Worm (Caenorhabditis elegans): ENCODE results near the gene srab-24.

The srab-24 gene

DNA sequence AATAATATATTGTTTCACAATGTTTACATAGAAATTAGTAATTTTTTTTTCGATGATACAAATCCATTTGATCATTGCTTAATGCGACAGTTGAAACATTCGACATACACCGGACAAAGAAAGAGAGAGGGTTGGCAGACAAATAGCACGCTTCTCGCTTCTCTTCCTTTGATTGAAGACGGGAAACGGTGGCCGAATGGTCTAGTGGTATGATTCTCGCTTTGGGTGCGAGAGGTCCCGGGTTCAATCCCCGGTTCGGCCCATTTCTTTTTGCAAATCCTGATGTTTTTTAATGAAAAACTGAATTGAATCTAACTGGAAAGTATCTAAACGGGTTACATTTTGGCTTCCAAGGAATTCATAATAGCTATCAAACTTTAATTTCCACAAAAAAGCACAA, 25.1 kb downstream of the srab-24 start (continued):
- TF ChIP-seq C16A3.4 (tag; optimal IDR thresholded peaks at IDR 0.05) (peak; percentile 55), pax-3 (tag; optimal IDR thresholded peaks at IDR 0.05) (no peak), grh-1 (GFP tag; IDR thresholded peaks at IDR 0.05) (no peak), snu-23 (GFP tag; optimal IDR thresholded peaks at IDR 0.05) (peak; percentile 66), sup-37 (GFP tag; optimal IDR thresholded peaks at IDR 0.05) (no peak), tlp-1 (tag; optimal IDR thresholded peaks at IDR 0.05) (no peak), lin-15B (tag; optimal IDR thresholded peaks at IDR 0.05) (no peak), elt-3 (tag; optimal IDR thresholded peaks at IDR 0.05) (no peak), tbx-2 (tag; optimal IDR thresholded peaks at IDR 0.05) (no peak), aha-1 (tag; optimal IDR thresholded peaks at IDR 0.05) (no peak), lin-35 (GFP tag; optimal IDR thresholded peaks at IDR 0.05) (peak; percentile 18 to 68), nhr-76 (tag; optimal IDR thresholded peaks at IDR 0.05) (no peak), aly-2 (tag; optimal IDR thresholded peaks at IDR 0.05) (no peak), sox-4 (tag; optimal IDR thresholded peaks at IDR 0.05) (no peak), dpl-1 (GFP tag; optimal IDR thresholded peaks at IDR 0.05) (peak in 1 of 3 experiments; percentile 25), lin-39 (tag; optimal IDR thresholded peaks at IDR 0.05) (no peak), fkh-4 (tag; optimal IDR thresholded peaks at IDR 0.05; ENCODE audit: borderline replicate concordance) (no peak), xbp-1 (tag; optimal IDR thresholded peaks at IDR 0.05) (no peak), nhr-237 (tag; optimal IDR thresholded peaks at IDR 0.05) (no peak), pag-3 (tag; optimal IDR thresholded peaks at IDR 0.05; ENCODE audit: borderline replicate concordance, insufficient read depth) (no peak), mab-9 (GFP tag; IDR thresholded peaks at IDR 0.05) (no peak), ztf-11 (tag; optimal IDR thresholded peaks at IDR 0.05) (no peak), ets-5 (GFP tag; IDR thresholded peaks at IDR 0.05) (no peak), isw-1 (GFP tag; IDR thresholded peaks at IDR 0.05) (no peak), mep-1 (tag; optimal IDR thresholded peaks at IDR 0.05) (peak; percentile 29), ces-1 (GFP tag; optimal IDR thresholded peaks at IDR 0.05) (no peak), fkh-8 (tag; optimal IDR thresholded peaks at IDR 0.05) (no peak), vab-15 (tag; optimal IDR thresholded peaks at IDR 0.05) (no peak), efl-1 (optimal IDR thresholded peaks at IDR 0.05) (peak; percentile 10 to 38), efl-1 (GFP tag; optimal IDR thresholded peaks at IDR 0.05 in 1 of 2) (peak in 1 of 2 experiments; percentile 31), egl-27 (tag; optimal IDR thresholded peaks at IDR 0.05) (no peak), jun-1 (tag; optimal IDR thresholded peaks at IDR 0.05) (no peak), nhr-77 (tag; optimal IDR thresholded peaks at IDR 0.05) (no peak), pqm-1 (tag; optimal IDR thresholded peaks at IDR 0.05) (no peak), hlh-17 (GFP tag; optimal IDR thresholded peaks at IDR 0.05; ENCODE audit: borderline replicate concordance) (no peak), irx-1 (tag; optimal IDR thresholded peaks at IDR 0.05) (no peak), zag-1 (tag; optimal IDR thresholded peaks at IDR 0.05) (no peak), unc-30 (tag; optimal IDR thresholded peaks at IDR 0.05) (no peak), skn-1 (tag; optimal IDR thresholded peaks at IDR 0.05) (peak; percentile 5), Y116A8C.19 (tag; optimal IDR thresholded peaks at IDR 0.05; ENCODE audit: borderline replicate concordance) (no peak), ceh-90 (tag; optimal IDR thresholded peaks at IDR 0.05) (no peak), hlh-4 (tag; optimal IDR thresholded peaks at IDR 0.05) (no peak), nhr-12 (tag; optimal IDR thresholded peaks at IDR 0.05) (no peak), ztf-4 (tag; optimal IDR thresholded peaks at IDR 0.05) (no peak), nhr-11 (tag; optimal IDR thresholded peaks at IDR 0.05) (no peak), hpl-2 (GFP tag; optimal IDR thresholded peaks at IDR 0.05) (no peak)

DNA sequence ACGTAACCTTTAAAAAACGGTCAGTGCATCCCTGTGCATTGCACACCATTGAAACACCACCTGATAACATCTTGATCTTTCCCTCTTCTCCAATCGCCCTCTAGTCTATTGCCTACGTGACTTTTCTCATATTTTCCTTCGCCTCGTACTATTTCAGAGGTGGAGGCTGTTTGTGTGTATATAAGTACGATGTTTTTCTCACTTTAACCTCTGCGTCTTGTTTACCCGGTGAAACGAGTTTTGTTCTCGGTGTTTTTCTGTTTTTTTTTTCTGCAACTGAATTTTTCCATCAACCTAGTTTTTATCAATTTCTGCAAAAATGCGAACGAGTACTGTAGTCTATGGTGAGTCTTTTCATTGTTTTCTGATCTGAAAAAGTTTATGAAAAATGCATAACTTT, 30.3 kb downstream of the srab-24 start, which contains the start of gene sqrd-1:
TSS of gene sqrd-1 (plus strand) at position 158 of the 400 bp plus-strand sequence.
- peak; percentile 9 for TF ChIP-seq nhr-90 (tag; optimal IDR thresholded peaks at IDR 0.05; ENCODE audit: poor library complexity)
- TF ChIP-seq rnt-1 (tag; optimal IDR thresholded peaks at IDR 0.05) = peak; percentile 40
- TF ChIP-seq mdl-1 (tag; optimal IDR thresholded peaks at IDR 0.05) = peak in 1 of 2 experiments; percentile 23
- peak; percentile 17; the same call in 1 of the 2 replicates for TF ChIP-seq grh-1 (GFP tag; IDR thresholded peaks at IDR 0.05)
- peak; percentile 82 for TF ChIP-seq nhr-85 (tag)
- no peak for TF ChIP-seq ama-1 (optimal IDR thresholded peaks at IDR 0.05)
- no peak for TF ChIP-seq sup-37 (GFP tag; optimal IDR thresholded peaks at IDR 0.05)
- TF ChIP-seq mep-1 (tag; optimal IDR thresholded peaks at IDR 0.05) = peak; percentile 42
- TF ChIP-seq dpl-1 (GFP tag; optimal IDR thresholded peaks at IDR 0.05) = peak in 1 of 3 experiments; percentile 0
- TF ChIP-seq lin-14 (GFP tag; optimal IDR thresholded peaks at IDR 0.05) = peak; percentile 54
- TF ChIP-seq nhr-84 (tag; optimal IDR thresholded peaks at IDR 0.05) = no peak
- TF ChIP-seq nhr-19 (GFP tag; conservative IDR thresholded peaks at IDR 0.05) = peak; percentile 42; the same call in 1 of the 2 replicates
- TF ChIP-seq efl-1 (optimal IDR thresholded peaks at IDR 0.05) = peak in 1 of 2 experiments; percentile 21
- peak in 1 of 2 experiments; percentile 79 for TF ChIP-seq efl-1 (GFP tag; optimal IDR thresholded peaks at IDR 0.05 in 1 of 2)
- TF ChIP-seq nhr-71 (tag; optimal IDR thresholded peaks at IDR 0.05) = peak; percentile 24
